Worm (Caenorhabditis elegans): ENCODE results near the gene C10G8.2.

The C10G8.2 gene

DNA sequence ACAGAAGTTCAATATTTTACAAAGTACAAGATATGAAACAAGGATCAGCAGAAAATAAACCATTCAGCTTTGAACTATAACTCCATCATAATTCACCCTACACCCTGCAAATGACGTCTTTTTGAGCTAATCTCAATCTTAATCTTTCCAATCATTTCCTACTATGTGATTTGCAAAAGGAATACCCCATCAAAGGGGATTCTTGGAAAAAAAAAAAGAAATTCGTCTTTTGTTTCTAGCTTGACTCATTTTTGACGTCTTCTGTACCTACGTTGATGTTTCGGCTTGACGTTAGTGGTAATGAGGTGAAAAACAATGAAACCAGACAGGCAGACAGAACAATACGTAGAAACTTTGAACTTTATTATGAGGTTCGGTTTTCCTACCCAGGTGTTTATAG is 48.0 kb downstream of the C10G8.2 start:
- no peak for TF ChIP-seq unc-62 (GFP tag; optimal IDR thresholded peaks at IDR 0.05)

DNA sequence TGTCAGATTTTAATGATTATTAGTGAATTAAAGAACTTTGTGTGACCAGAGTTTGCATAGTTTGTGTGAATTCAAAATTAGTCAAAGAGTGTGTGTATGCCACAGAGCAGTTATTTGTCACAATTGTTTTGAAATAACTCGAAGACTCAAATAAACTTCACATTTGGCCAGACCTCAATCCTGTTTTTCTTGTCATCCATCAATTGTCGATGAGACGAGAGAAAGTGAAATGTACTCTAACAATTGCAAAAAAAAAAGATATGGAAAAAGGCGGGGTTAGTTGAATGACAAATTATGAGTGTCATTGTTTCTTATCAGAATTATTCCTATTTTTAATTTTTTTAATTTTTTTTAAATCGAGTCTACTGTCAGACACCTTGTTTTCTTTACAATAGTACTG is 50.7 kb downstream of the C10G8.2 start, which contains the start of gene T09D3.8:
T09D3.8 (plus strand) TSS at position 301 of the 400 bp plus-strand sequence.
- TF ChIP-seq unc-62 (GFP tag; optimal IDR thresholded peaks at IDR 0.05): no peak
